Fruit fly (Drosophila melanogaster): Measurements from ENCODE around the gene CG31142.
A peak's percentile ranks its signal among the peaks of the same experiment; 100 is the strongest.

dm6 chr3R:23915042-23915428 lies 14.0 kb upstream of the CG31142 start:
- TF ChIP-seq Oaz (GFP tag; IDR thresholded peaks at IDR 0.05): no peak
- TF ChIP-seq corto (GFP tag; optimal IDR thresholded peaks at IDR 0.05): peak; percentile 91
- TF ChIP-seq sc (optimal IDR thresholded peaks at IDR 0.05): no peak
- no peak for TF ChIP-seq sc (GFP tag; optimal IDR thresholded peaks at IDR 0.05)
- TF ChIP-seq bab2 (GFP tag; optimal IDR thresholded peaks at IDR 0.05): no peak
- no peak for TF ChIP-seq CG1647 (GFP tag; optimal IDR thresholded peaks at IDR 0.05)
- TF ChIP-seq CG5953 (GFP tag; IDR thresholded peaks at IDR 0.05): no peak

Data from whole organism, embryonic.